Worm (Caenorhabditis elegans) whole organism, L4 larva: Measurements from ENCODE around the gene lbp-9.

Experiments used
- T26A8.4 ChIP-seq: fragments of 200-800 bp; sonication (Bioruptor generic); IDR thresholded peaks from 2 replicates; pipeline ENCODE4 v1.3.6; 2022; ENCODE audit warnings: missing genetic modification characterization, missing compliant biosample characterization
- Y5F2A.4 ChIP-seq: fragments of 200-800 bp; sonication (Bioruptor generic); optimal IDR thresholded peaks from 2 replicates; lab custom pipeline; 2018; ENCODE audit warnings: mild to moderate bottlenecking, missing genetic modification characterization, missing compliant biosample characterization
- Y75B8A.6 ChIP-seq: fragments of 200-800 bp; sonication (Bioruptor generic); IDR thresholded peaks from 2 replicates; pipeline ENCODE4 v1.3.6; 2022; ENCODE audit warnings: missing genetic modification reagents, missing genetic modification characterization, missing compliant biosample characterization
- ZK337.2 ChIP-seq: fragments of 200-800 bp; sonication (Bioruptor generic); IDR thresholded peaks from 2 replicates; pipeline ENCODE4 v1.3.6; 2022; ENCODE audit warnings: missing genetic modification reagents, missing genetic modification characterization, missing compliant biosample characterization
- ZK546.5 ChIP-seq, 2 experiments: sonication (generic microtip); optimal IDR thresholded peaks; 2 replicates each; lab custom pipeline; 2017; ENCODE audit warnings: missing biosample characterization in 2 of 2, missing genetic modification characterization in 2 of 2
- attf-4 ChIP-seq: sonication (generic microtip); optimal IDR thresholded peaks from 3 replicates; lab custom pipeline; 2017; ENCODE audit warnings: missing biosample characterization, missing genetic modification characterization
- ceh-20 ChIP-seq: fragments of 200-800 bp; sonication (Bioruptor generic); IDR thresholded peaks from 2 replicates; pipeline ENCODE4 v1.3.6; 2022; ENCODE audit warnings: missing genetic modification reagents, missing genetic modification characterization, missing compliant biosample characterization
- ceh-28 ChIP-seq: fragments of 150-350 bp; optimal IDR thresholded peaks from 2 replicates; lab custom pipeline; 2014; ENCODE audit warnings: missing biosample characterization, missing genetic modification reagents, missing genetic modification characterization
- ceh-82 ChIP-seq: sonication (generic microtip); optimal IDR thresholded peaks from 2 replicates; lab custom pipeline; 2017; ENCODE audit warnings: missing biosample characterization, missing genetic modification characterization
- ctbp-1 ChIP-seq: fragments of 200-800 bp; sonication (Bioruptor generic); IDR thresholded peaks from 2 replicates; pipeline ENCODE4 v1.3.6; 2022; ENCODE audit warnings: missing genetic modification reagents, missing genetic modification characterization, missing compliant biosample characterization
- daf-16 ChIP-seq, 3 experiments: sonication (generic microtip); optimal IDR thresholded peaks; 2 replicates each; lab custom pipeline; 2016 to 2017; ENCODE audit warnings: missing genetic modification characterization in 3 of 3, missing genetic modification reagents in 3 of 3, mild to moderate bottlenecking in 2 of 3, missing compliant biosample characterization in 2 of 3, missing biosample characterization in 1 of 3, moderate library complexity in 1 of 3
- daf-8 ChIP-seq: fragments of 200-800 bp; sonication (Bioruptor generic); IDR thresholded peaks from 2 replicates; pipeline ENCODE4 v1.3.6; 2022; ENCODE audit warnings: missing genetic modification characterization, missing compliant biosample characterization
- dmd-6 ChIP-seq: fragments of 200-800 bp; sonication (Bioruptor generic); IDR thresholded peaks from 2 replicates; pipeline ENCODE4 v1.3.6; 2022; ENCODE audit warnings: missing genetic modification reagents, missing genetic modification characterization, missing compliant biosample characterization
- dpl-1 ChIP-seq: fragments of 150-350 bp; optimal IDR thresholded peaks from 2 replicates; lab custom pipeline; 2014; ENCODE audit warnings: missing biosample characterization, missing genetic modification reagents, missing genetic modification characterization
- dve-1 ChIP-seq: sonication (generic microtip); optimal IDR thresholded peaks from 2 replicates; lab custom pipeline; 2017; ENCODE audit warnings: antibody characterized with exemption, mild to moderate bottlenecking, missing genetic modification characterization, missing compliant biosample characterization; ENCODE audit not compliant: insufficient read depth
- fos-1 ChIP-seq: fragments of 150-350 bp; optimal IDR thresholded peaks from 2 replicates; lab custom pipeline; 2014; ENCODE audit warnings: missing biosample characterization, missing genetic modification characterization
- gei-8 ChIP-seq: fragments of 200-800 bp; sonication (Bioruptor generic); optimal IDR thresholded peaks from 2 replicates; lab custom pipeline; 2018; ENCODE audit warnings: mild to moderate bottlenecking, missing genetic modification characterization, missing compliant biosample characterization
- hif-1 ChIP-seq, 2 experiments: sonication (generic microtip); optimal IDR thresholded peaks; 2 replicates each; lab custom pipeline; 2016 to 2017; ENCODE audit warnings: missing compliant biosample characterization in 2 of 2, missing genetic modification characterization in 2 of 2, missing genetic modification reagents in 2 of 2, missing genotype in 2 of 2, mild to moderate bottlenecking in 1 of 2
- hmg-1.1 ChIP-seq: fragments of 200-800 bp; sonication (Bioruptor generic); IDR thresholded peaks from 2 replicates; pipeline ENCODE4 v1.3.6; 2022; ENCODE audit warnings: missing genetic modification reagents, missing genetic modification characterization, missing compliant biosample characterization
- lin-1 ChIP-seq: fragments of 200-800 bp; sonication (Bioruptor generic); IDR thresholded peaks from 2 replicates; pipeline ENCODE4 v1.3.6; 2022; ENCODE audit warnings: missing genetic modification reagents, missing genetic modification characterization, missing compliant biosample characterization
- lin-29 ChIP-seq: fragments of 200-800 bp; sonication (Bioruptor generic); IDR thresholded peaks from 2 replicates; pipeline ENCODE4 v1.3.6; 2022; ENCODE audit warnings: missing genetic modification reagents, missing genetic modification characterization, missing compliant biosample characterization
- lir-3 ChIP-seq: sonication (generic microtip); optimal IDR thresholded peaks from 2 replicates; lab custom pipeline; 2016; ENCODE audit warnings: mild to moderate bottlenecking, missing genetic modification characterization, missing compliant biosample characterization
- lsy-2 ChIP-seq, 2 experiments: fragments of 150-350 bp in 1 of 2; sonication (generic microtip) in 1 of 2; optimal IDR thresholded peaks; 2 replicates each; lab custom pipeline; 2014 to 2017; ENCODE audit warnings: missing biosample characterization in 2 of 2, missing genetic modification characterization in 2 of 2
- mdl-1 ChIP-seq, 2 experiments: fragments of 150-350 bp in 1 of 2; sonication (generic microtip) in 1 of 2; optimal IDR thresholded peaks; 2 replicates each; lab custom pipeline; 2014 to 2017; ENCODE audit warnings: missing biosample characterization in 2 of 2, missing genetic modification characterization in 2 of 2
- mep-1 ChIP-seq: fragments of 150-350 bp; sonication (generic microtip); optimal IDR thresholded peaks from 3 replicates; lab custom pipeline; 2014; ENCODE audit warnings: missing biosample characterization, missing genetic modification characterization
- nhr-237 ChIP-seq: sonication (generic microtip); optimal IDR thresholded peaks from 2 replicates; lab custom pipeline; 2017; ENCODE audit warnings: missing biosample characterization, missing genetic modification characterization
- nhr-25 ChIP-seq: sonication (generic microtip); optimal IDR thresholded peaks from 2 replicates; lab custom pipeline; 2017; ENCODE audit warnings: missing genetic modification characterization, mild to moderate bottlenecking, missing compliant biosample characterization, antibody characterized with exemption, moderate library complexity, borderline replicate concordance; ENCODE audit not compliant: insufficient read depth
- nhr-28 ChIP-seq: fragments of 150-350 bp; optimal IDR thresholded peaks from 2 replicates; lab custom pipeline; 2014; ENCODE audit warnings: missing biosample characterization, missing genetic modification characterization
- nhr-6 ChIP-seq: fragments of 150-350 bp; optimal IDR thresholded peaks from 2 replicates; lab custom pipeline; 2014; ENCODE audit warnings: missing biosample characterization, missing genetic modification characterization
- pqm-1 ChIP-seq: sonication (generic microtip); optimal IDR thresholded peaks from 2 replicates; lab custom pipeline; 2017; ENCODE audit warnings: missing biosample characterization, missing genetic modification characterization
- rbr-2 ChIP-seq: sonication (generic microtip); optimal IDR thresholded peaks from 2 replicates; lab custom pipeline; 2016; ENCODE audit warnings: missing genotype, missing genetic modification characterization, missing compliant biosample characterization
- spr-1 ChIP-seq: sonication (generic microtip); optimal IDR thresholded peaks from 2 replicates; lab custom pipeline; 2016; ENCODE audit warnings: mild to moderate bottlenecking, missing genetic modification characterization, missing compliant biosample characterization
- tag-97 ChIP-seq: fragments of 200-800 bp; sonication (Bioruptor generic); IDR thresholded peaks from 2 replicates; pipeline ENCODE4 v1.3.6; 2022; ENCODE audit warnings: missing genetic modification characterization, missing compliant biosample characterization
- unc-130 ChIP-seq: sonication (generic microtip); optimal IDR thresholded peaks from 2 replicates; lab custom pipeline; 2016; ENCODE audit warnings: missing genetic modification reagents, missing genetic modification characterization, missing compliant biosample characterization
- unc-62 ChIP-seq, 3 experiments: fragments of 150-350 bp in 1 of 3; sonication (generic microtip); optimal IDR thresholded peaks in 2 of 3; peaks in 1 of 3; 1 replicate in 1 of 3; 2 replicates in 2 of 3; lab custom pipeline; 2014 to 2017; ENCODE audit warnings: missing biosample characterization in 3 of 3, missing genetic modification characterization in 3 of 3, missing genetic modification reagents in 3 of 3, missing genotype in 1 of 3
- ztf-11 ChIP-seq: fragments of 150-350 bp; optimal IDR thresholded peaks from 2 replicates; lab custom pipeline; 2014; ENCODE audit warnings: missing biosample characterization, missing genetic modification characterization

The lbp-9 gene

ce11 chrV:2053509-2053908, 14.7 kb upstream of the lbp-9 start, which contains the start of gene comt-5:
comt-5 (minus strand) TSS chrV:2053609.
- TF ChIP-seq Y75B8A.6 (GFP tag; lab: Robert Waterston, UW), result no peak
- TF ChIP-seq ZK546.5 (tag; optimal IDR thresholded peaks at IDR 0.05; lab: Kevin White, UChicago), result no peak
- TF ChIP-seq hif-1 (tag; optimal IDR thresholded peaks at IDR 0.05; lab: Kevin White, UChicago), result no peak
- no peak for TF ChIP-seq ceh-28 (tag; lab: Kevin White, UChicago)
- no peak for TF ChIP-seq ceh-82
- TF ChIP-seq Y5F2A.4 (GFP tag; lab: Kevin White, UChicago), result no peak
- no peak for TF ChIP-seq ztf-11 (tag; lab: Kevin White, UChicago)
- TF ChIP-seq lin-1 (GFP tag; lab: Robert Waterston, UW), result no peak

ce11 chrV:2054254-2054653, 14.0 kb upstream of the lbp-9 start:
- peak; percentile 7 for TF ChIP-seq dve-1
- TF ChIP-seq hif-1 (tag; optimal IDR thresholded peaks at IDR 0.05; lab: Kevin White, UChicago), result no peak
- TF ChIP-seq ceh-20 (GFP tag; lab: Robert Waterston, UW), result no peak
- peak; percentile 72 for TF ChIP-seq nhr-28

- TF ChIP-seq ztf-11 (tag; lab: Kevin White, UChicago) (no peak), hif-1 (tag; optimal IDR thresholded peaks at IDR 0.05; lab: Kevin White, UChicago) (peak in 1 of 2 experiments; percentile 1), daf-8 (GFP tag; lab: Robert Waterston, UW) (no peak), fos-1 (no peak), lsy-2 (tag; optimal IDR thresholded peaks at IDR 0.05; lab: Kevin White, UChicago) (no peak), mep-1 (tag; lab: Kevin White, UChicago) (no peak), ceh-28 (tag; lab: Kevin White, UChicago) (no peak), hmg-1.1 (GFP tag; lab: Robert Waterston, UW) (peak; percentile 29; the same call in 1 of the 2 replicates), spr-1 (tag; lab: Kevin White, UChicago) (no peak), attf-4 (no peak), dmd-6 (peak; percentile 57; the same call in 1 of the 2 replicates), ctbp-1 (GFP tag; lab: Robert Waterston, UW) (no peak), Y5F2A.4 (GFP tag; lab: Kevin White, UChicago) (no peak), unc-130 (no peak), gei-8 (GFP tag; lab: Kevin White, UChicago) (no peak), tag-97 (GFP tag; lab: Robert Waterston, UW) (no peak), unc-62 (GFP tag; optimal IDR thresholded peaks at IDR 0.05 in 1 of 2; lab: Kevin White, UChicago) (no peak), unc-62 (tag; optimal IDR thresholded peaks at IDR 0.05; lab: Kevin White, UChicago) (no peak), pqm-1 (tag; lab: Kevin White, UChicago) (peak; percentile 87), dve-1 (peak; percentile 18), nhr-6 (tag; lab: Kevin White, UChicago) (peak; percentile 8), mdl-1 (tag; optimal IDR thresholded peaks at IDR 0.05; lab: Kevin White, UChicago) (peak in 1 of 2 experiments; percentile 9), ceh-82 (no peak), nhr-25 (tag; lab: Kevin White, UChicago) (no peak), lin-29 (GFP tag; lab: Robert Waterston, UW) (no peak), nhr-237 (tag; lab: Kevin White, UChicago) (no peak), T26A8.4 (GFP tag; lab: Robert Waterston, UW) (no peak), dpl-1 (GFP tag; lab: Kevin White, UChicago) (no peak), ZK337.2 (no peak), daf-16 (GFP tag; optimal IDR thresholded peaks at IDR 0.05; lab: Kevin White, UChicago) (peak in 1 of 2 experiments; percentile 40), daf-16 (tag; optimal IDR thresholded peaks at IDR 0.05; lab: Kevin White, UChicago) (peak; percentile 45), nhr-28 (peak; percentile 70), rbr-2 (tag; lab: Kevin White, UChicago) (no peak), lir-3 (tag; lab: Kevin White, UChicago) (no peak)
- TF ChIP-seq, all 104 proteins: peak for 9
Measured at ce11 chrV:2055765-2056504, 12.3 kb upstream of the lbp-9 start.
